Worm (Caenorhabditis elegans) whole organism, L1 larva: ENCODE results near the gene C16A11.7.

Experiments
- efl-1 ChIP-seq, 4 experiments: fragments of 150-350 bp; optimal IDR thresholded peaks in 3 of 4; peaks in 1 of 4; 1 replicate in 1 of 4; 2 replicates in 3 of 4; lab custom pipeline; 2014; ENCODE audit warnings: missing biosample characterization in 2 of 4, missing genetic modification characterization in 2 of 4, missing genetic modification reagents in 2 of 4
- elt-2 ChIP-seq: sonication (generic microtip); optimal IDR thresholded peaks from 2 replicates; lab custom pipeline; 2016; ENCODE audit warnings: missing genetic modification characterization, mild to moderate bottlenecking, inconsistent platforms, missing compliant biosample characterization, missing genetic modification reagents
- hlh-17 ChIP-seq: fragments of 200-800 bp; sonication (Bioruptor generic); optimal IDR thresholded peaks from 2 replicates; lab custom pipeline; 2018; ENCODE audit warnings: missing genetic modification characterization, mild to moderate bottlenecking, missing compliant biosample characterization, moderate library complexity, borderline replicate concordance
- hpl-2 ChIP-seq: fragments of 150-350 bp; optimal IDR thresholded peaks from 2 replicates; lab custom pipeline; 2014; ENCODE audit warnings: missing biosample characterization, missing genetic modification reagents, missing genetic modification characterization
- nhr-12 ChIP-seq: sonication (generic microtip); optimal IDR thresholded peaks from 2 replicates; lab custom pipeline; 2017; ENCODE audit warnings: missing biosample characterization, missing genetic modification characterization
- snpc-4 ChIP-seq: fragments of 150-350 bp; optimal IDR thresholded peaks from 2 replicates; lab custom pipeline; 2014; ENCODE audit warnings: missing biosample characterization, missing genetic modification characterization
- snu-23 ChIP-seq: sonication (generic microtip); optimal IDR thresholded peaks from 2 replicates; lab custom pipeline; 2016; ENCODE audit warnings: missing genetic modification characterization, missing compliant biosample characterization
- unc-62 ChIP-seq: fragments of 150-350 bp; optimal IDR thresholded peaks from 2 replicates; lab custom pipeline; 2014; ENCODE audit warnings: missing biosample characterization, missing genetic modification reagents, missing genetic modification characterization
- ztf-4 ChIP-seq: fragments of 150-350 bp; optimal IDR thresholded peaks from 2 replicates; lab custom pipeline; 2014; ENCODE audit warnings: missing biosample characterization, missing genetic modification characterization

ce11 chrII:4256541-4257001 lies at the start of gene C16A11.7:
- TF ChIP-seq snpc-4 (tag; lab: Kevin White, UChicago) = no peak
- TF ChIP-seq efl-1 (optimal IDR thresholded peaks at IDR 0.05; lab: Kevin White, UChicago) = no peak
- TF ChIP-seq efl-1 (GFP tag; optimal IDR thresholded peaks at IDR 0.05 in 1 of 2; lab: Kevin White, UChicago) = no peak
- no peak for TF ChIP-seq snu-23 (GFP tag; lab: Kevin White, UChicago)
- no peak for TF ChIP-seq hpl-2 (GFP tag; lab: Kevin White, UChicago)
- TF ChIP-seq elt-2 (tag; lab: Kevin White, UChicago) = no peak
- no peak for TF ChIP-seq unc-62 (GFP tag; lab: Kevin White, UChicago)
- TF ChIP-seq ztf-4 (tag; lab: Kevin White, UChicago) = no peak
- no peak for TF ChIP-seq hlh-17
- TF ChIP-seq nhr-12 (tag; lab: Kevin White, UChicago) = no peak
